Worm (Caenorhabditis elegans): Measurements from ENCODE around the gene Y50E8A.1.

DNA sequence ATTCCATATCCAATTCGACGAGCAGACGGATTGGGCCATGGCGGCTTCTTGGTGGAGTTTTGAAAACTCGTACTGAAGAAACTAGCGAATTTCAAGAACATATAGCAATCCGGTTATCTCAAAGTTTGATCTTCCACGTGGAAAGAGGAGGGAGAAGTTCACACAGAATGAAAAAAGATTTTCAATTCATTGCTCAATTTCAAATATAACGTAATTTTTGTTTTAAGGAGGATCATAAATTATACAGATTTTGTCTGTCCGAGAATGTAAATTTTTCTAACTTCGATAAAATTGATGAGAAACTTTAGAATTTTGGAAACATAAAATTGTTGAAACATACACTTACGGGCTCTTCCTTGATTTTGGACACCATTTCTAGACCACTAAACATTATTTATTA lies 2.1 kb downstream of the Y50E8A.1 start, which contains the start of gene Y50E8A.2:
- no peak for TF ChIP-seq lsy-2 (tag; optimal IDR thresholded peaks at IDR 0.05)
- no peak for TF ChIP-seq gmeb-1 (tag; optimal IDR thresholded peaks at IDR 0.05)
- TF ChIP-seq nhr-10 (tag; optimal IDR thresholded peaks at IDR 0.05) = no peak
- no peak for TF ChIP-seq nhr-11 (tag; optimal IDR thresholded peaks at IDR 0.05)
- no peak for TF ChIP-seq ztf-11 (tag; optimal IDR thresholded peaks at IDR 0.05)
- TF ChIP-seq F13H6.1 (tag; optimal IDR thresholded peaks at IDR 0.05) = no peak
- no peak for TF ChIP-seq mdl-1 (tag; optimal IDR thresholded peaks at IDR 0.05)
- no peak for TF ChIP-seq ceh-82 (tag; optimal IDR thresholded peaks at IDR 0.05)
- TF ChIP-seq elt-3 (tag; optimal IDR thresholded peaks at IDR 0.05) = no peak
- TF ChIP-seq fos-1 (tag; optimal IDR thresholded peaks at IDR 0.05) = no peak
- no peak for TF ChIP-seq blmp-1 (tag; optimal IDR thresholded peaks at IDR 0.05; ENCODE audit: insufficient read depth)
- no peak for TF ChIP-seq sem-4 (tag; optimal IDR thresholded peaks at IDR 0.05)

Measured in whole organism, L2 larva.